Fruit fly (Drosophila melanogaster) whole organism, embryonic: ENCODE measurements around the gene CG17344.
A peak's percentile ranks its signal among the peaks of the same experiment; 100 is the strongest.

Experiments used
- Aef1 ChIP-seq: fragments of 200-800 bp; sonication (Bioruptor generic); IDR thresholded peaks from 3 replicates; pipeline ENCODE4 v1.3.6; 2022; ENCODE audit warnings: missing biosample characterization, missing genetic modification characterization
- Asciz ChIP-seq: fragments of 200-800 bp; sonication (Bioruptor generic); optimal IDR thresholded peaks from 2 replicates; lab custom pipeline; 2017; ENCODE audit warnings: missing biosample characterization, mild to moderate bottlenecking, missing genetic modification characterization, missing genetic modification reagents
- B-H2 ChIP-seq: fragments of 200-800 bp; sonication (Bioruptor generic); optimal IDR thresholded peaks from 2 replicates; lab custom pipeline; 2018; ENCODE audit warnings: missing biosample characterization, mild to moderate bottlenecking, missing genetic modification characterization
- CG10147 ChIP-seq: fragments of 200-800 bp; sonication (Bioruptor generic); optimal IDR thresholded peaks from 2 replicates; lab custom pipeline; 2019; ENCODE audit warnings: missing biosample characterization, mild to moderate bottlenecking, missing genetic modification characterization, moderate library complexity
- CG11085 ChIP-seq: fragments of 200-800 bp; sonication (Bioruptor generic); IDR thresholded peaks from 2 replicates; pipeline ENCODE4 v1.3.6; 2022; ENCODE audit warnings: missing biosample characterization, missing genetic modification characterization
- CG11695 ChIP-seq: fragments of 200-800 bp; sonication (Bioruptor generic); IDR thresholded peaks from 3 replicates; pipeline ENCODE4 v1.3.6; 2022; ENCODE audit warnings: missing biosample characterization, missing genetic modification characterization
- CG13624 ChIP-seq: fragments of 200-800 bp; sonication (Bioruptor generic); optimal IDR thresholded peaks from 2 replicates; lab custom pipeline; 2016; ENCODE audit warnings: missing biosample characterization, missing genetic modification characterization
- CG13775 ChIP-seq: fragments of 200-800 bp; sonication (Bioruptor generic); optimal IDR thresholded peaks from 3 replicates; lab custom pipeline; 2017; ENCODE audit warnings: missing biosample characterization, mild to moderate bottlenecking, missing genetic modification characterization
- CG14710 ChIP-seq: fragments of 200-800 bp; sonication (Bioruptor generic); optimal IDR thresholded peaks from 3 replicates; lab custom pipeline; 2019; ENCODE audit warnings: missing biosample characterization, mild to moderate bottlenecking, missing genetic modification characterization, moderate library complexity
- CG17186 ChIP-seq: fragments of 200-800 bp; sonication (Bioruptor generic); optimal IDR thresholded peaks from 3 replicates; lab custom pipeline; 2017; ENCODE audit warnings: missing biosample characterization, missing genetic modification reagents, missing genetic modification characterization
- CG17802 ChIP-seq: fragments of 200-800 bp; sonication (Bioruptor generic); optimal IDR thresholded peaks from 2 replicates; lab custom pipeline; 2018; ENCODE audit warnings: missing biosample characterization, mild to moderate bottlenecking, missing genetic modification characterization, moderate library complexity
- CG18764 ChIP-seq: fragments of 200-800 bp; sonication (Bioruptor generic); optimal IDR thresholded peaks from 3 replicates; lab custom pipeline; 2016; ENCODE audit warnings: missing biosample characterization, missing genetic modification characterization
- CG2199 ChIP-seq: fragments of 200-800 bp; sonication (Bioruptor generic); IDR thresholded peaks from 3 replicates; pipeline ENCODE4 v1.3.6; 2022; ENCODE audit warnings: missing biosample characterization, missing genetic modification characterization
- CG2889 ChIP-seq: fragments of 200-800 bp; sonication (Bioruptor generic); IDR thresholded peaks from 3 replicates; pipeline ENCODE4 v1.3.6; 2022; ENCODE audit warnings: missing biosample characterization, missing genetic modification characterization
- CG32532 ChIP-seq: fragments of 200-800 bp; sonication (Bioruptor generic); IDR thresholded peaks from 2 replicates; pipeline ENCODE4 v1.3.6; 2022; ENCODE audit warnings: missing biosample characterization, missing genetic modification characterization
- CG4404 ChIP-seq: fragments of 200-800 bp; sonication (Bioruptor generic); IDR thresholded peaks from 2 replicates; pipeline ENCODE4 v1.3.6; 2022; ENCODE audit warnings: missing biosample characterization, missing genetic modification characterization
- CG6813 ChIP-seq: fragments of 200-800 bp; sonication (Bioruptor generic); optimal IDR thresholded peaks from 2 replicates; lab custom pipeline; 2017; ENCODE audit warnings: missing biosample characterization, missing genetic modification characterization, mild to moderate bottlenecking, moderate library complexity, missing genetic modification reagents
- CG7745 ChIP-seq: fragments of 200-800 bp; sonication (Bioruptor generic); optimal IDR thresholded peaks from 2 replicates; lab custom pipeline; 2018; ENCODE audit warnings: missing biosample characterization, mild to moderate bottlenecking, missing genetic modification characterization, moderate library complexity
- CHES-1-like ChIP-seq: fragments of 200-800 bp; sonication (Bioruptor generic); optimal IDR thresholded peaks from 2 replicates; lab custom pipeline; 2016; ENCODE audit warnings: missing biosample characterization, missing genetic modification characterization
- Deaf1 ChIP-seq: fragments of 200-800 bp; optimal IDR thresholded peaks from 3 replicates; lab custom pipeline; 2019; ENCODE audit warnings: missing biosample characterization, mild to moderate bottlenecking, missing genetic modification characterization, moderate library complexity
- Dip2 ChIP-seq: fragments of 200-800 bp; sonication (Bioruptor generic); IDR thresholded peaks from 2 replicates; pipeline ENCODE4 v1.3.6; 2022; ENCODE audit warnings: missing biosample characterization, missing genetic modification characterization
- Gsc ChIP-seq: fragments of 200-800 bp; sonication (Bioruptor generic); IDR thresholded peaks from 2 replicates; pipeline ENCODE4 v1.3.6; 2022; ENCODE audit warnings: missing biosample characterization, missing genetic modification characterization
- HLH54F ChIP-seq: fragments of 200-800 bp; sonication (Bioruptor generic); optimal IDR thresholded peaks from 3 replicates; lab custom pipeline; 2016; ENCODE audit warnings: missing biosample characterization, missing genetic modification characterization
- HmgZ ChIP-seq: fragments of 200-800 bp; sonication (Bioruptor generic); optimal IDR thresholded peaks from 2 replicates; lab custom pipeline; 2018; ENCODE audit warnings: missing biosample characterization, mild to moderate bottlenecking, missing genetic modification characterization
- Hmx ChIP-seq: fragments of 200-800 bp; sonication (Bioruptor generic); optimal IDR thresholded peaks from 2 replicates; lab custom pipeline; 2016; ENCODE audit warnings: missing biosample characterization, missing genetic modification characterization
- Lim3 ChIP-seq: fragments of 200-800 bp; sonication (Bioruptor generic); IDR thresholded peaks from 2 replicates; pipeline ENCODE4 v1.3.6; 2022; ENCODE audit warnings: missing biosample characterization, missing genetic modification characterization
- Pdp1 ChIP-seq, 2 experiments: fragments of 200-800 bp; sonication (Bioruptor generic); optimal IDR thresholded peaks; 3 replicates each; lab custom pipeline; 2016; ENCODE audit warnings: missing biosample characterization in 2 of 2, missing genetic modification characterization in 2 of 2, mild to moderate bottlenecking in 1 of 2, moderate library complexity in 1 of 2
- Rfx ChIP-seq: fragments of 200-800 bp; sonication (Bioruptor generic); IDR thresholded peaks from 2 replicates; pipeline ENCODE4 v1.3.6; 2022; ENCODE audit warnings: missing biosample characterization, missing genetic modification characterization
- Sry-δ ChIP-seq: fragments of 200-800 bp; sonication (Bioruptor generic); optimal IDR thresholded peaks from 2 replicates; lab custom pipeline; 2016; ENCODE audit warnings: missing biosample characterization, missing genetic modification characterization
- Stat92E ChIP-seq, 3 experiments: fragments of >200 bp in 2 of 3; fragments of 200-800 bp in 1 of 3; sonication (Bioruptor generic) in 1 of 3; optimal IDR thresholded peaks; 2 replicates each; lab custom pipeline; 2017 to 2019; ENCODE audit warnings: missing biosample characterization in 3 of 3, missing genetic modification characterization in 3 of 3, mild to moderate bottlenecking in 1 of 3, moderate library complexity in 1 of 3
- Usf ChIP-seq: fragments of 200-800 bp; sonication (Bioruptor generic); optimal IDR thresholded peaks from 2 replicates; lab custom pipeline; 2017; ENCODE audit warnings: missing genotype, missing biosample characterization, missing genetic modification characterization
- YL-1 ChIP-seq: fragments of 200-800 bp; sonication (Bioruptor generic); optimal IDR thresholded peaks from 3 replicates; lab custom pipeline; 2017; ENCODE audit warnings: missing biosample characterization, mild to moderate bottlenecking, missing genetic modification characterization
- chm ChIP-seq: fragments of 200-800 bp; sonication (Bioruptor generic); IDR thresholded peaks from 2 replicates; pipeline ENCODE4 v1.3.6; 2022; ENCODE audit warnings: missing biosample characterization, missing genetic modification characterization
- ci ChIP-seq: fragments of 200-800 bp; sonication (Bioruptor generic); IDR thresholded peaks from 3 replicates; pipeline ENCODE4 v1.3.6; 2022; ENCODE audit warnings: missing biosample characterization, missing genetic modification characterization
- cwo ChIP-seq: fragments of 200-800 bp; sonication (Bioruptor generic); optimal IDR thresholded peaks from 3 replicates; lab custom pipeline; 2017; ENCODE audit warnings: missing biosample characterization, missing genetic modification characterization, mild to moderate bottlenecking, moderate library complexity, missing genetic modification reagents
- dimm ChIP-seq: fragments of 200-800 bp; sonication (Bioruptor generic); IDR thresholded peaks from 2 replicates; pipeline ENCODE4 v1.3.6; 2022; ENCODE audit warnings: missing biosample characterization, missing genetic modification characterization
- eve ChIP-seq, 2 experiments: fragments of >200 bp; optimal IDR thresholded peaks; 2 replicates each; lab custom pipeline; 2017; ENCODE audit warnings: missing biosample characterization in 2 of 2, missing genetic modification characterization in 2 of 2
- exex ChIP-seq: fragments of 200-800 bp; sonication (Bioruptor generic); optimal IDR thresholded peaks from 4 replicates; lab custom pipeline; 2018; ENCODE audit warnings: missing biosample characterization, mild to moderate bottlenecking, missing genetic modification characterization, moderate library complexity
- fru ChIP-seq: fragments of >200 bp; optimal IDR thresholded peaks from 2 replicates; lab custom pipeline; 2017
- ftz-f1 ChIP-seq: fragments of 200-800 bp; sonication (Bioruptor generic); optimal IDR thresholded peaks from 2 replicates; lab custom pipeline; 2016; ENCODE audit warnings: missing biosample characterization, missing genetic modification characterization
- gce ChIP-seq: fragments of 200-800 bp; sonication (Bioruptor generic); IDR thresholded peaks from 3 replicates; pipeline ENCODE4 v1.3.6; 2022; ENCODE audit warnings: missing biosample characterization, missing genetic modification characterization
- gcm2 ChIP-seq: fragments of 200-800 bp; sonication (Bioruptor generic); optimal IDR thresholded peaks from 2 replicates; lab custom pipeline; 2016; ENCODE audit warnings: missing biosample characterization, missing genetic modification characterization
- hb ChIP-seq: fragments of 200-800 bp; sonication (Bioruptor generic); IDR thresholded peaks from 3 replicates; pipeline ENCODE4 v1.3.6; 2022; ENCODE audit warnings: missing biosample characterization, missing genetic modification characterization; ENCODE audit not compliant: partially characterized antibody
- ind ChIP-seq: fragments of 200-800 bp; sonication (Bioruptor generic); optimal IDR thresholded peaks from 3 replicates; lab custom pipeline; 2016; ENCODE audit warnings: missing biosample characterization, missing genetic modification characterization
- lov ChIP-seq, 2 experiments: fragments of 200-800 bp in 1 of 2; fragments of >200 bp in 1 of 2; sonication (Bioruptor generic) in 1 of 2; IDR thresholded peaks in 1 of 2; optimal IDR thresholded peaks in 1 of 2; 2 replicates in 1 of 2; 3 replicates in 1 of 2; pipeline versions ENCODE4 v1.3.6 to Lab custom; 2017 to 2022; ENCODE audit warnings: missing biosample characterization in 1 of 2, missing genetic modification characterization in 1 of 2
- luna ChIP-seq: fragments of 200-800 bp; sonication (Bioruptor generic); optimal IDR thresholded peaks from 2 replicates; lab custom pipeline; 2016; ENCODE audit warnings: missing biosample characterization, missing genetic modification characterization
- sd ChIP-seq: fragments of 200-800 bp; sonication (Bioruptor generic); optimal IDR thresholded peaks from 3 replicates; lab custom pipeline; 2018; ENCODE audit warnings: missing biosample characterization, mild to moderate bottlenecking, missing genetic modification characterization, moderate library complexity
- so ChIP-seq: fragments of 200-800 bp; sonication (Bioruptor generic); IDR thresholded peaks from 3 replicates; pipeline ENCODE4 v1.3.6; 2022; ENCODE audit warnings: missing biosample characterization, missing genetic modification characterization
- tna ChIP-seq: fragments of 200-800 bp; sonication (Bioruptor generic); IDR thresholded peaks from 2 replicates; pipeline ENCODE4 v1.3.6; 2022; ENCODE audit warnings: missing biosample characterization, missing genetic modification characterization; ENCODE audit not compliant: partially characterized antibody
- usp ChIP-seq: fragments of >200 bp; optimal IDR thresholded peaks from 2 replicates; lab custom pipeline; 2017; ENCODE audit warnings: missing biosample characterization, missing genetic modification characterization

CG17344 gene

DNA sequence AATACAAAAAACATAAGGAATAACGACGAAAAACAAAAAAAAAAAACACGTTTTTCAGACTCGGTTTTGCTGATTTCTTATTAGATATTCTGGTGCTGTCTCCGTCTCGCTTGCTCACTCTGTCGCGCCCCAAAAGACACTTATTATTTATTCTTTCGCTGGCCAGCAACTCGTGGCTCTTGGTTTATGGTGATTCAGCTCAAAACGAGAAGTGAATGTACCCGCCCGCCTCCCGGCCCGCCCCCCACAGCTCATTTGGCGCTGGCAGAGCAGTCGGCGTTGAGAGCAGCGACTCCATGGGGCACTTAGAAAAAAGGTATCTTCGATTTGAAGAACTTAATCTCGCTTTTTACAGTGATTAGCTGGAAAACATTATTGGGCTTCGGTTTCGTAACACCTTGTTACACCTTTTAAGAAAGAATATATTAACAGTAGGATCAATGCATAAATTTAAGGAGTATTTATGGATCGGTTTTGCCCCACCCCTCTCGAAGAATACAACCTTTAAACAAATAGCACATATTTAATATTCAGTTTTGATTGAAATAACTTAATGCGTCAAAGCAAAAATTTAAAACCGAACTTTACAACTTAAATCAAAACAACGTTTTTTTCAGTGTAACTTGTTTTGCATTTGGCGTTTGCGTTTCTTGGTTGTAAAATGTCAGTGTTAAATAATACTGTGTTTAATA, 39.7 kb downstream of the CG17344 start (continued):
- TF ChIP-seq tna (GFP tag; lab: Robert Waterston, UW): no peak
- peak; percentile 68 for TF ChIP-seq ind (GFP tag; lab: Kevin White, UChicago)
- peak; percentile 64 to 80 for TF ChIP-seq Pdp1 (GFP tag; optimal IDR thresholded peaks at IDR 0.05; lab: Kevin White, UChicago)
- peak; percentile 82 for TF ChIP-seq CG13775 (GFP tag; lab: Kevin White, UChicago)
- no peak for TF ChIP-seq Aef1
- peak; percentile 57 for TF ChIP-seq luna (GFP tag; lab: Kevin White, UChicago)
- no peak for TF ChIP-seq ftz-f1 (GFP tag; lab: Kevin White, UChicago)
- no peak for TF ChIP-seq CG7745 (tag; lab: Kevin White, UChicago)
- TF ChIP-seq dimm: no peak
- peak; percentile 80 for TF ChIP-seq CG10147 (GFP tag; lab: Kevin White, UChicago)
- TF ChIP-seq CG2199 (GFP tag; lab: Robert Waterston, UW): no peak
- peak; percentile 57; the same call in 1 of the 3 replicates for TF ChIP-seq CG2889 (GFP tag; lab: Robert Waterston, UW)
- peak; percentile 63 for TF ChIP-seq cwo (GFP tag; lab: Kevin White, UChicago)
- no peak; the same call in none of the 2 replicates for TF ChIP-seq CG4404 (GFP tag; lab: Robert Waterston, UW)
- peak; percentile 67 for TF ChIP-seq CG32532
- peak; percentile 10 for TF ChIP-seq sd (tag; lab: Kevin White, UChicago)
- TF ChIP-seq chm: no peak
- TF ChIP-seq hb (GFP tag; lab: Robert Waterston, UW): no peak
- no peak for TF ChIP-seq CG11085 (GFP tag; lab: Robert Waterston, UW)
- TF ChIP-seq CG11695: peak; percentile 73; the same call in 1 of the 3 replicates
- no peak for TF ChIP-seq Lim3 (GFP tag; lab: Robert Waterston, UW)
- peak; percentile 65 for TF ChIP-seq HmgZ (tag; lab: Kevin White, UChicago)
- TF ChIP-seq Asciz: peak; percentile 65
- peak; percentile 41 for TF ChIP-seq Hmx (GFP tag; lab: Kevin White, UChicago)
- no peak for TF ChIP-seq gce (GFP tag; lab: Robert Waterston, UW)
- peak; percentile 74 for TF ChIP-seq CG13624 (GFP tag; lab: Kevin White, UChicago)
- peak; percentile 73 for TF ChIP-seq Usf (GFP tag; lab: Kevin White, UChicago)
- no peak for TF ChIP-seq Gsc
- no peak for TF ChIP-seq CG6813 (GFP tag; lab: Kevin White, UChicago)
- TF ChIP-seq YL-1 (GFP tag; lab: Kevin White, UChicago): peak; percentile 7
- TF ChIP-seq fru: no peak
- no peak for TF ChIP-seq ci (GFP tag; lab: Robert Waterston, UW)
- peak; percentile 19 for TF ChIP-seq Sry-δ (GFP tag; lab: Kevin White, UChicago)
- peak in 1 of 2 experiments; percentile 93 for TF ChIP-seq eve (GFP tag; optimal IDR thresholded peaks at IDR 0.05; lab: Kevin White, UChicago)
- peak; percentile 19 for TF ChIP-seq Deaf1 (tag; lab: Kevin White, UChicago)
- no peak for TF ChIP-seq CG17186 (GFP tag; lab: Kevin White, UChicago)
- peak; percentile 73 for TF ChIP-seq so (GFP tag; lab: Robert Waterston, UW)
- peak; percentile 70 for TF ChIP-seq HLH54F (GFP tag; lab: Kevin White, UChicago)
- no peak for TF ChIP-seq Dip2 (GFP tag; lab: Robert Waterston, UW)
- peak; percentile 51 for TF ChIP-seq gcm2
- TF ChIP-seq CG14710: peak; percentile 81
- peak; percentile 31 for TF ChIP-seq exex (tag; lab: Kevin White, UChicago)
- peak; percentile 49 for TF ChIP-seq CHES-1-like (GFP tag; lab: Kevin White, UChicago)
- TF ChIP-seq usp (GFP tag; lab: Kevin White, UChicago): no peak
- peak in 1 of 3 experiments; percentile 5 for TF ChIP-seq Stat92E (GFP tag; optimal IDR thresholded peaks at IDR 0.05; lab: Kevin White, UChicago)
- TF ChIP-seq B-H2: no peak
- no peak for TF ChIP-seq lov (optimal IDR thresholded peaks at IDR 0.05; lab: Kevin White, UChicago)
- no peak for TF ChIP-seq lov (GFP tag; IDR thresholded peaks at IDR 0.05; lab: Robert Waterston, UW)
- TF ChIP-seq CG18764 (GFP tag; lab: Kevin White, UChicago): peak; percentile 51
- TF ChIP-seq Rfx (GFP tag; lab: Robert Waterston, UW): 0 out of 2 replicates have a peak, but pooled peaks have one; percentile 72
- peak; percentile 35 for TF ChIP-seq CG17802 (tag; lab: Kevin White, UChicago)
